Worm (Caenorhabditis elegans) whole organism, L1 larva: ENCODE data around the gene str-3.

Experiments
- Y116A8C.19 ChIP-seq: sonication (generic microtip); optimal IDR thresholded peaks from 2 replicates; lab custom pipeline; 2016; ENCODE audit warnings: missing compliant biosample characterization, missing genetic modification characterization, borderline replicate concordance
- ceh-88 ChIP-seq: fragments of 200-800 bp; sonication (Bioruptor generic); IDR thresholded peaks from 2 replicates; pipeline ENCODE4 v1.3.6; 2022; ENCODE audit warnings: missing genetic modification characterization, missing compliant biosample characterization
- ceh-90 ChIP-seq: sonication (generic microtip); optimal IDR thresholded peaks from 2 replicates; lab custom pipeline; 2016; ENCODE audit warnings: missing genetic modification characterization, missing compliant biosample characterization
- dsc-1 ChIP-seq: sonication (generic microtip); optimal IDR thresholded peaks from 2 replicates; lab custom pipeline; 2016; ENCODE audit warnings: mild to moderate bottlenecking, missing genetic modification characterization, missing compliant biosample characterization
- efl-1 ChIP-seq, 4 experiments: fragments of 150-350 bp; optimal IDR thresholded peaks in 3 of 4; peaks in 1 of 4; 1 replicate in 1 of 4; 2 replicates in 3 of 4; lab custom pipeline; 2014; ENCODE audit warnings: missing biosample characterization in 2 of 4, missing genetic modification characterization in 2 of 4, missing genetic modification reagents in 2 of 4
- efl-3 ChIP-seq: fragments of 200-800 bp; sonication (Bioruptor generic); optimal IDR thresholded peaks from 2 replicates; lab custom pipeline; 2018; ENCODE audit warnings: mild to moderate bottlenecking, missing genetic modification characterization, missing compliant biosample characterization
- egl-27 ChIP-seq, 2 experiments: fragments of 150-350 bp in 1 of 2; sonication (generic microtip); optimal IDR thresholded peaks; 3 replicates each; lab custom pipeline; 2017 to 2018; ENCODE audit warnings: missing biosample characterization in 2 of 2, missing genetic modification characterization in 2 of 2, missing genetic modification reagents in 2 of 2
- elt-2 ChIP-seq: sonication (generic microtip); optimal IDR thresholded peaks from 2 replicates; lab custom pipeline; 2016; ENCODE audit warnings: missing genetic modification characterization, mild to moderate bottlenecking, inconsistent platforms, missing compliant biosample characterization, missing genetic modification reagents
- elt-3 ChIP-seq, 6 experiments: fragments of 150-350 bp in 1 of 6; sonication (generic microtip); optimal IDR thresholded peaks; 2 replicates each; lab custom pipeline; 2017 to 2018; ENCODE audit warnings: missing biosample characterization in 6 of 6, missing genetic modification characterization in 6 of 6, inconsistent platforms in 1 of 6
- fkh-10 ChIP-seq: sonication (generic microtip); optimal IDR thresholded peaks from 2 replicates; lab custom pipeline; 2017; ENCODE audit warnings: missing biosample characterization, missing genetic modification reagents, missing genetic modification characterization
- fkh-8 ChIP-seq: sonication (generic microtip); optimal IDR thresholded peaks from 2 replicates; lab custom pipeline; 2016; ENCODE audit warnings: mild to moderate bottlenecking, missing genetic modification characterization, missing compliant biosample characterization
- fos-1 ChIP-seq: fragments of 150-350 bp; optimal IDR thresholded peaks from 2 replicates; lab custom pipeline; 2014; ENCODE audit warnings: missing biosample characterization, missing genetic modification characterization
- grh-1 ChIP-seq: fragments of 200-800 bp; sonication (Bioruptor generic); IDR thresholded peaks from 2 replicates; pipeline ENCODE4 v1.3.6; 2022; ENCODE audit warnings: missing genetic modification reagents, missing genetic modification characterization, missing compliant biosample characterization
- hlh-4 ChIP-seq: sonication (generic microtip); optimal IDR thresholded peaks from 2 replicates; lab custom pipeline; 2016; ENCODE audit warnings: mild to moderate bottlenecking, missing genetic modification characterization, missing compliant biosample characterization
- irx-1 ChIP-seq: sonication (generic microtip); optimal IDR thresholded peaks from 2 replicates; lab custom pipeline; 2016; ENCODE audit warnings: missing genetic modification characterization, missing compliant biosample characterization
- lin-13 ChIP-seq: fragments of 150-350 bp; optimal IDR thresholded peaks from 2 replicates; lab custom pipeline; 2014; ENCODE audit warnings: missing biosample characterization, missing genetic modification reagents, missing genetic modification characterization
- lin-14 ChIP-seq: fragments of 200-800 bp; sonication (Bioruptor generic); optimal IDR thresholded peaks from 2 replicates; lab custom pipeline; 2018; ENCODE audit warnings: mild to moderate bottlenecking, missing genetic modification characterization, moderate library complexity, missing compliant biosample characterization
- lin-35 ChIP-seq, 2 experiments: fragments of 150-350 bp; optimal IDR thresholded peaks; 2 replicates each; lab custom pipeline; 2014; ENCODE audit warnings: missing biosample characterization in 2 of 2, missing genetic modification characterization in 2 of 2, missing genetic modification reagents in 2 of 2
- lin-39 ChIP-seq: fragments of 150-350 bp; optimal IDR thresholded peaks from 2 replicates; lab custom pipeline; 2014; ENCODE audit warnings: missing biosample characterization, missing genetic modification reagents, missing genetic modification characterization
- lir-3 ChIP-seq: sonication (generic microtip); optimal IDR thresholded peaks from 2 replicates; lab custom pipeline; 2016; ENCODE audit warnings: mild to moderate bottlenecking, missing genetic modification characterization, moderate library complexity, missing compliant biosample characterization; ENCODE audit not compliant: poor library complexity
- lsy-2 ChIP-seq, 2 experiments: fragments of 150-350 bp; optimal IDR thresholded peaks; 2 replicates each; lab custom pipeline; 2014; ENCODE audit warnings: missing biosample characterization in 2 of 2, missing genetic modification characterization in 2 of 2
- nhr-11 ChIP-seq: fragments of 150-350 bp; optimal IDR thresholded peaks from 2 replicates; lab custom pipeline; 2014; ENCODE audit warnings: missing biosample characterization, missing genetic modification characterization
- nhr-19 ChIP-seq: fragments of 200-800 bp; sonication (Bioruptor generic); conservative IDR thresholded peaks from 2 replicates; pipeline ENCODE4 v1.3.6; 2022; ENCODE audit warnings: missing genetic modification characterization, missing compliant biosample characterization
- nhr-20 ChIP-seq: sonication (generic microtip); optimal IDR thresholded peaks from 2 replicates; lab custom pipeline; 2016; ENCODE audit warnings: mild to moderate bottlenecking, missing genetic modification characterization, missing compliant biosample characterization
- nhr-237 ChIP-seq: fragments of 150-350 bp; optimal IDR thresholded peaks from 2 replicates; lab custom pipeline; 2014; ENCODE audit warnings: missing biosample characterization, missing genetic modification characterization
- nhr-71 ChIP-seq: sonication (generic microtip); optimal IDR thresholded peaks from 2 replicates; lab custom pipeline; 2016; ENCODE audit warnings: mild to moderate bottlenecking, missing genetic modification characterization, moderate library complexity, missing compliant biosample characterization
- nhr-76 ChIP-seq: sonication (generic microtip); optimal IDR thresholded peaks from 2 replicates; lab custom pipeline; 2017; ENCODE audit warnings: missing biosample characterization, missing genetic modification characterization
- pag-3 ChIP-seq: sonication (generic microtip); optimal IDR thresholded peaks from 2 replicates; lab custom pipeline; 2017; ENCODE audit warnings: missing genetic modification characterization, mild to moderate bottlenecking, missing compliant biosample characterization, antibody characterized with exemption, borderline replicate concordance; ENCODE audit not compliant: insufficient read depth
- pax-3 ChIP-seq: fragments of 200-800 bp; sonication (Bioruptor generic); optimal IDR thresholded peaks from 2 replicates; lab custom pipeline; 2018; ENCODE audit warnings: mild to moderate bottlenecking, missing genetic modification characterization, moderate library complexity, missing compliant biosample characterization
- rnt-1 ChIP-seq: sonication (generic microtip); optimal IDR thresholded peaks from 2 replicates; lab custom pipeline; 2016; ENCODE audit warnings: mild to moderate bottlenecking, missing genetic modification characterization, moderate library complexity, missing compliant biosample characterization
- skn-1 ChIP-seq: fragments of 150-350 bp; optimal IDR thresholded peaks from 2 replicates; lab custom pipeline; 2014; ENCODE audit warnings: missing biosample characterization, missing genetic modification characterization
- snpc-4 ChIP-seq: fragments of 150-350 bp; optimal IDR thresholded peaks from 2 replicates; lab custom pipeline; 2014; ENCODE audit warnings: missing biosample characterization, missing genetic modification characterization
- swsn-7 ChIP-seq: sonication (generic microtip); optimal IDR thresholded peaks from 2 replicates; lab custom pipeline; 2016; ENCODE audit warnings: missing genetic modification characterization, missing compliant biosample characterization
- tbx-2 ChIP-seq: sonication (generic microtip); optimal IDR thresholded peaks from 2 replicates; lab custom pipeline; 2016; ENCODE audit warnings: missing genetic modification characterization, missing compliant biosample characterization
- tlp-1 ChIP-seq: fragments of 150-350 bp; optimal IDR thresholded peaks from 2 replicates; lab custom pipeline; 2014; ENCODE audit warnings: missing biosample characterization, missing genetic modification characterization
- unc-130 ChIP-seq: fragments of 150-350 bp; optimal IDR thresholded peaks from 2 replicates; lab custom pipeline; 2017; ENCODE audit warnings: missing biosample characterization, missing genetic modification characterization, inconsistent platforms
- unc-98 ChIP-seq: fragments of 200-800 bp; sonication (Bioruptor generic); IDR thresholded peaks from 2 replicates; pipeline ENCODE4 v1.3.6; 2022; ENCODE audit warnings: missing genetic modification characterization, missing compliant biosample characterization
- zag-1 ChIP-seq: fragments of 150-350 bp; optimal IDR thresholded peaks from 2 replicates; lab custom pipeline; 2014; ENCODE audit warnings: missing biosample characterization, missing genetic modification characterization
- zip-4 ChIP-seq: fragments of 200-800 bp; sonication (Bioruptor generic); optimal IDR thresholded peaks from 2 replicates; lab custom pipeline; 2018; ENCODE audit warnings: mild to moderate bottlenecking, missing genetic modification characterization, moderate library complexity, missing compliant biosample characterization
- ztf-11 ChIP-seq, 2 experiments: sonication (generic microtip); optimal IDR thresholded peaks; 2 replicates each; lab custom pipeline; 2016 to 2017; ENCODE audit warnings: missing genetic modification characterization in 2 of 2, missing biosample characterization in 1 of 2, missing compliant biosample characterization in 1 of 2

str-3 gene

DNA sequence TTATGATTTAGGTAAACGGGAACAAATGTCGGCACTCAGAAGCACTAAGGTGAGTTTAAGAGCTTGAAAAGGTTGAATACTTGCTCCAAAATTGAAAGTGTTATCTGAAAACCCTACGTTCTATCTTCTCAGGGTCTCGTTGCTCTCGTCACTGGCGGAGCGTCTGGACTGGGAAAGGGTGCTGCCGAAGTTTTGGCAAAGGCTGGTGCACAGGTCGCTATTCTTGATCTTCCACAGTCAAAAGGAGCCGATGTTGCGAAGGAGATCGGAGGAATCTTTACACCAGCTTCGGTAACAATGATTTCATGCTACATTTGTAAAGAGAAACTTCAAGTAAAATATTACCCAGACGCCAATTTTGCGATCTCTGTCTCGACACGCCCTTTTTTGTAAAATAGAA is 31.1 kb upstream of the str-3 start, which contains the start of gene ard-1:
ard-1 (plus strand) TSS at position 12 of the 400 bp plus-strand sequence.
- no peak for TF ChIP-seq hlh-4 (tag; lab: Kevin White, UChicago)
- no peak for TF ChIP-seq zag-1 (tag; lab: Kevin White, UChicago)
- TF ChIP-seq nhr-20 (tag; lab: Kevin White, UChicago), result no peak
- TF ChIP-seq ceh-88 (GFP tag; lab: Robert Waterston, UW), result no peak
- no peak for TF ChIP-seq efl-3 (GFP tag; lab: Kevin White, UChicago)
- no peak for TF ChIP-seq elt-2 (tag; lab: Kevin White, UChicago)
- no peak for TF ChIP-seq nhr-76 (tag; lab: Kevin White, UChicago)
- TF ChIP-seq ztf-11 (tag; optimal IDR thresholded peaks at IDR 0.05; lab: Kevin White, UChicago), result no peak
- TF ChIP-seq fkh-8 (tag; lab: Kevin White, UChicago), result no peak
- TF ChIP-seq lin-35 (GFP tag; optimal IDR thresholded peaks at IDR 0.05; lab: Kevin White, UChicago), result no peak
- TF ChIP-seq pag-3 (tag; lab: Kevin White, UChicago), result no peak
- no peak for TF ChIP-seq nhr-11
- no peak for TF ChIP-seq nhr-19 (GFP tag; lab: Robert Waterston, UW)
- no peak for TF ChIP-seq Y116A8C.19 (tag; lab: Kevin White, UChicago)
- TF ChIP-seq unc-98 (GFP tag; lab: Robert Waterston, UW), result no peak
- TF ChIP-seq lin-14 (GFP tag; lab: Kevin White, UChicago), result no peak
- TF ChIP-seq fos-1 (tag; lab: Kevin White, UChicago), result no peak
- no peak for TF ChIP-seq lir-3 (tag; lab: Kevin White, UChicago)
- TF ChIP-seq dsc-1 (tag; lab: Kevin White, UChicago), result no peak

DNA sequence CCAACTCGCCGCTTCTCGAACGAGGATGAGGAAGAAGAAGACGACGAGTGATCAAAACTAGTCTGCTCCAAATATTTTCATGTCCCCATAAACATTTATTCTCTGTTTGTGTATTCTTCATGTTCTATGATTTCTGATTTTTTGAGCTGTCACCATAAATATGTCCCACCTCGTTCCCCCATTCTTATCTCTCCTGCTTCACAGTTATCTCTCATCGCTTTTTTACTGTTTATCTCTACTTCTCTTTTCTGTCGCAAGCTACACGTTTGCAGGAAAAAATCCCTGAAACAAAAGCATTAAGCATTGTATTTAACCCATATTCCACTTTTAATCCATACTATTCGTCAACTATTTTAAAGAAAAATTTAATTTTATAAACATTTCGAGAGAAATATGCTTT is 30.6 kb upstream of the str-3 start:
- TF ChIP-seq elt-2 (tag; lab: Kevin White, UChicago), result peak; percentile 1
- TF ChIP-seq lin-39 (tag; lab: Kevin White, UChicago), result no peak
- TF ChIP-seq lsy-2 (tag; optimal IDR thresholded peaks at IDR 0.05; lab: Kevin White, UChicago), result peak in 1 of 2 experiments; percentile 28
- TF ChIP-seq tbx-2 (tag; lab: Kevin White, UChicago), result no peak
- TF ChIP-seq rnt-1 (tag; lab: Kevin White, UChicago), result peak; percentile 31
- peak; percentile 8 for TF ChIP-seq nhr-71 (tag; lab: Kevin White, UChicago)
- no peak for TF ChIP-seq efl-1 (optimal IDR thresholded peaks at IDR 0.05; lab: Kevin White, UChicago)
- TF ChIP-seq efl-1 (GFP tag; optimal IDR thresholded peaks at IDR 0.05 in 1 of 2; lab: Kevin White, UChicago), result peak in 1 of 2 experiments; percentile 66

DNA sequence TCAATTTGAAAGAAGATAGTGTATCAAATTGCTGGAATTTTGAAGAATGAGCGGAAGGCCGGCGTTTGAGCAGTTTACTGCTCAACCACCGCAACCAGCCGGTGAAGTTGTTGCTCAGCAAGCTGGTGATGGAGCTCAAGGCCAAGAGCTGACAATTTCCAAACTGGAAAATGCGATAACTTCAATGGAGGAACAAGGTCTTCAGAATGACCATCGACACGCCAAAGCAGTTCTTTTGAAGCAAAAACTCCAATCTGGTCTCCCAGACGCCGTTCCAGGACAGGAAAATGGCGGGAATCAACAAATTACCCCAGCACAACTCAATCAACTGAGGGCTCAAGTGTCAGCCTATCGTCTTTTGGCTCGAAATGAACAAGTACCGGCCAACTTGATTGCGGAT is 25.9 kb upstream of the str-3 start:
- no peak for TF ChIP-seq ceh-90
- no peak for TF ChIP-seq unc-130 (tag; lab: Kevin White, UChicago)
- no peak for TF ChIP-seq egl-27 (tag; optimal IDR thresholded peaks at IDR 0.05; lab: Kevin White, UChicago)
- no peak for TF ChIP-seq Y116A8C.19 (tag; lab: Kevin White, UChicago)
- TF ChIP-seq nhr-237, result no peak
- no peak for TF ChIP-seq snpc-4 (tag; lab: Kevin White, UChicago)
- TF ChIP-seq fkh-10 (GFP tag; lab: Kevin White, UChicago), result no peak
- no peak for TF ChIP-seq fkh-8 (tag; lab: Kevin White, UChicago)
- TF ChIP-seq pax-3 (tag; lab: Kevin White, UChicago), result no peak
- no peak for TF ChIP-seq tlp-1 (tag; lab: Kevin White, UChicago)

- TF ChIP-seq grh-1 (GFP tag; lab: Robert Waterston, UW), result no peak
- TF ChIP-seq zip-4 (GFP tag; lab: Kevin White, UChicago), result no peak
- TF ChIP-seq skn-1 (tag; lab: Kevin White, UChicago), result no peak
- TF ChIP-seq fkh-8 (tag; lab: Kevin White, UChicago), result no peak
- TF ChIP-seq swsn-7 (tag; lab: Kevin White, UChicago), result no peak
- no peak for TF ChIP-seq nhr-76 (tag; lab: Kevin White, UChicago)
- TF ChIP-seq nhr-19 (GFP tag; lab: Robert Waterston, UW), result no peak
- no peak for TF ChIP-seq tbx-2 (tag; lab: Kevin White, UChicago)
- TF ChIP-seq nhr-237, result no peak
- TF ChIP-seq lin-13 (GFP tag; lab: Kevin White, UChicago), result no peak
- no peak for TF ChIP-seq irx-1
- no peak for TF ChIP-seq elt-3 (tag; optimal IDR thresholded peaks at IDR 0.05; lab: Kevin White, UChicago)
- no peak for TF ChIP-seq lir-3 (tag; lab: Kevin White, UChicago)
These were observed 25.6 kb upstream of the str-3 start, which contains the start of gene swsn-4 for ce11 chrIV:11126004-11126027. TSS of gene swsn-4 (plus strand) at chrIV:11126024.
